Worm (Caenorhabditis elegans): ENCODE data around the gene mig-6.

ce11 chrV:7830952-7831351 lies 3.9 kb downstream of the mig-6 start:
- no peak for TF ChIP-seq unc-62 (GFP tag; optimal IDR thresholded peaks at IDR 0.05)
- no peak for TF ChIP-seq sup-37 (GFP tag; optimal IDR thresholded peaks at IDR 0.05)
- TF ChIP-seq efl-1 (optimal IDR thresholded peaks at IDR 0.05): no peak
- peak in 1 of 2 experiments; percentile 65 for TF ChIP-seq efl-1 (GFP tag; optimal IDR thresholded peaks at IDR 0.05 in 1 of 2)
- no peak for TF ChIP-seq lin-39 (tag; optimal IDR thresholded peaks at IDR 0.05)
- no peak for TF ChIP-seq ztf-11 (tag; optimal IDR thresholded peaks at IDR 0.05)
- no peak for TF ChIP-seq F16B12.6 (tag; optimal IDR thresholded peaks at IDR 0.05)
- no peak for TF ChIP-seq nhr-19 (GFP tag; conservative IDR thresholded peaks at IDR 0.05)
- TF ChIP-seq fkh-10 (GFP tag; optimal IDR thresholded peaks at IDR 0.05): no peak
- no peak for TF ChIP-seq alr-1 (tag; optimal IDR thresholded peaks at IDR 0.05; ENCODE audit: borderline replicate concordance)
